Worm (Caenorhabditis elegans) whole organism, late embryonic: ENCODE data around the gene dnj-19.

ENCODE experiments used
- K02D7.2 ChIP-seq: sonication (generic microtip); optimal IDR thresholded peaks from 2 replicates; lab custom pipeline; 2017; ENCODE audit warnings: mild to moderate bottlenecking, missing genetic modification characterization, missing compliant biosample characterization
- ama-1 ChIP-seq: fragments of 150-350 bp; optimal IDR thresholded peaks from 2 replicates; lab custom pipeline; 2014
- dve-1 ChIP-seq: sonication (generic microtip); optimal IDR thresholded peaks from 2 replicates; lab custom pipeline; 2017; ENCODE audit warnings: antibody characterized with exemption, mild to moderate bottlenecking, missing genetic modification characterization, missing compliant biosample characterization
- eyg-1 ChIP-seq: sonication (generic microtip); optimal IDR thresholded peaks from 2 replicates; lab custom pipeline; 2016; ENCODE audit warnings: missing genotype, missing genetic modification characterization, missing compliant biosample characterization
- fkh-10 ChIP-seq: fragments of 150-350 bp; optimal IDR thresholded peaks from 2 replicates; lab custom pipeline; 2014; ENCODE audit warnings: missing biosample characterization, missing genetic modification reagents, missing genetic modification characterization
- lin-11 ChIP-seq: fragments of 200-800 bp; sonication (Bioruptor generic); optimal IDR thresholded peaks from 2 replicates; lab custom pipeline; 2018; ENCODE audit warnings: mild to moderate bottlenecking, missing genetic modification characterization, missing compliant biosample characterization
- pax-1 ChIP-seq: fragments of 150-350 bp; optimal IDR thresholded peaks from 2 replicates; lab custom pipeline; 2014; ENCODE audit warnings: missing biosample characterization, missing genetic modification characterization
- pha-4 ChIP-seq: fragments of 150-350 bp; optimal IDR thresholded peaks from 2 replicates; lab custom pipeline; 2018; ENCODE audit warnings: missing biosample characterization, missing genetic modification reagents, missing genetic modification characterization
- rnt-1 ChIP-seq: sonication (generic microtip); optimal IDR thresholded peaks from 2 replicates; lab custom pipeline; 2016; ENCODE audit warnings: missing genetic modification characterization, missing compliant biosample characterization
- sox-4 ChIP-seq: sonication (generic microtip); optimal IDR thresholded peaks from 2 replicates; lab custom pipeline; 2017; ENCODE audit warnings: mild to moderate bottlenecking, missing genetic modification characterization, inconsistent platforms, missing compliant biosample characterization

DNA sequence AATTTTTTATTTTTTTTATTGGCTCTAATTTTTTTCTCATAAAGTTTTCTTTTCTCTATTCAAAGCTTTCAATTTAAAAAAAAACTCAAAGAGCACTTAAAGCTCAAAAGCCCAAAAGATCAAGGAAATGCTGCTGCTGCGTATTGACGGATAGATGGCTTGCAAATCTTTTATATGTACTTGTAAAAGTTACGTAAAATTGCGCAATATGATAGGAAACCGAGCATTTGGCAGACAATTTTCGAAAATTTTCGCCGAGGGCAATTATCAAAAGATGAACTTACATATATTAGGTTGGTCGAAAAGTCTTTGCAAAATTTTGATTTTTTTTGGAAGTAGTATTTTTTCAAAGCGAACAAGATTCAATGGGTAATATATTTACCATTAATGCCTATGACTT is 43.8 kb upstream of the dnj-19 start:
- TF ChIP-seq lin-11 (tag; lab: Kevin White, UChicago) (no peak), dve-1 (tag; lab: Kevin White, UChicago) (no peak), fkh-10 (GFP tag; lab: Kevin White, UChicago) (no peak), K02D7.2 (tag; lab: Kevin White, UChicago) (no peak), pha-4 (tag; lab: Kevin White, UChicago) (no peak), rnt-1 (tag; lab: Kevin White, UChicago) (no peak), eyg-1 (tag; lab: Kevin White, UChicago) (no peak), pax-1 (no peak), sox-4 (tag; lab: Kevin White, UChicago) (no peak), ama-1 (lab: Kevin White, UChicago) (no peak)
